Worm (Caenorhabditis elegans) whole organism, L2 larva: ENCODE results near the gene W04H10.2.

Experiments used
- ama-1 ChIP-seq: fragments of 150-350 bp; optimal IDR thresholded peaks from 2 replicates; lab custom pipeline; 2018; ENCODE audit warnings: inconsistent platforms
- dmd-4 ChIP-seq: sonication (generic microtip); optimal IDR thresholded peaks from 2 replicates; lab custom pipeline; 2017; ENCODE audit warnings: missing biosample characterization, missing genetic modification characterization
- egl-27 ChIP-seq: sonication (generic microtip); optimal IDR thresholded peaks from 3 replicates; lab custom pipeline; 2017; ENCODE audit warnings: missing biosample characterization, missing genetic modification reagents, missing genetic modification characterization
- lin-13 ChIP-seq: fragments of 150-350 bp; optimal IDR thresholded peaks from 2 replicates; lab custom pipeline; 2014; ENCODE audit warnings: missing biosample characterization, missing genetic modification reagents, missing genetic modification characterization
- lsy-2 ChIP-seq, 2 experiments: fragments of 150-350 bp in 1 of 2; sonication (generic microtip) in 1 of 2; optimal IDR thresholded peaks; 2 replicates each; lab custom pipeline; 2014 to 2017; ENCODE audit warnings: missing biosample characterization in 2 of 2, missing genetic modification characterization in 2 of 2
- mbf-1 ChIP-seq: sonication (generic microtip); optimal IDR thresholded peaks from 2 replicates; lab custom pipeline; 2017; ENCODE audit warnings: missing biosample characterization, missing genetic modification characterization
- mdl-1 ChIP-seq, 2 experiments: fragments of 150-350 bp in 1 of 2; sonication (generic microtip) in 1 of 2; optimal IDR thresholded peaks; 2 replicates each; lab custom pipeline; 2017; ENCODE audit warnings: missing biosample characterization in 2 of 2, missing genetic modification characterization in 2 of 2
- nhr-237 ChIP-seq: fragments of 150-350 bp; optimal IDR thresholded peaks from 2 replicates; lab custom pipeline; 2014; ENCODE audit warnings: missing biosample characterization, missing genetic modification characterization
- nhr-6 ChIP-seq: fragments of 150-350 bp; optimal IDR thresholded peaks from 2 replicates; lab custom pipeline; 2014; ENCODE audit warnings: missing biosample characterization, missing genetic modification characterization
- nhr-77 ChIP-seq: fragments of 150-350 bp; optimal IDR thresholded peaks from 2 replicates; lab custom pipeline; 2014; ENCODE audit warnings: missing biosample characterization, missing genetic modification characterization
- skn-1 ChIP-seq: sonication (generic microtip); optimal IDR thresholded peaks from 2 replicates; lab custom pipeline; 2017; ENCODE audit warnings: missing biosample characterization, missing genetic modification characterization
- unc-55 ChIP-seq: fragments of 150-350 bp; sonication (generic microtip); optimal IDR thresholded peaks from 3 replicates; lab custom pipeline; 2014; ENCODE audit warnings: missing biosample characterization, missing genetic modification reagents, missing genetic modification characterization
- ztf-4 ChIP-seq: fragments of 150-350 bp; optimal IDR thresholded peaks from 2 replicates; lab custom pipeline; 2014; ENCODE audit warnings: missing biosample characterization, missing genetic modification characterization

DNA sequence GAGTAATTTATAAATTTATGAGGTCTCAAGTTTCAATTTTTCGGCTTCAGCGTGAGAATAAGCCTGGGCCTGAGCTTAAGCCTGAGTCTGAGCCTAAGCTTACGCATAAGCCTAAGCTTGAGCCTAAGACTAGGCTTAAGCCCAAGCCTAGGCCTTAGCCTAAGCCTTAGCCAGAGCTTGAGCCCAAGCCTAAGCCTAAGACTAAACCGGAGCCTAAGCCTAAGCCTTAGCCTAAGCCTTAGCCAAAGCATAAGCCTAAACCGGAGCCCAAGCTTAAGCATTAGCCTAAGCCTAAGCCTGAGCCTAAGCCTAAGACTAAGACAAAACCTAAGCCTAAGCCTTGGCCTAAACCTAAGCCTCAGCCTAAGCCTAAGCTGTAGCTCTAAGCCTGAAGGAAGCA is 38.4 kb downstream of the W04H10.2 start:
- no peak for TF ChIP-seq mbf-1
- no peak for TF ChIP-seq nhr-77 (tag; lab: Kevin White, UChicago)
- TF ChIP-seq ztf-4 (tag; lab: Kevin White, UChicago) = no peak
- TF ChIP-seq mdl-1 (tag; optimal IDR thresholded peaks at IDR 0.05; lab: Kevin White, UChicago) = no peak
- no peak for TF ChIP-seq nhr-237
- no peak for TF ChIP-seq skn-1 (tag; lab: Kevin White, UChicago)
- TF ChIP-seq dmd-4 (tag; lab: Kevin White, UChicago) = no peak
- TF ChIP-seq lsy-2 (tag; optimal IDR thresholded peaks at IDR 0.05; lab: Kevin White, UChicago) = no peak
- no peak for TF ChIP-seq lin-13 (GFP tag; lab: Kevin White, UChicago)
- no peak for TF ChIP-seq unc-55 (GFP tag; lab: Kevin White, UChicago)
- no peak for TF ChIP-seq ama-1 (lab: Kevin White, UChicago)
- TF ChIP-seq egl-27 = no peak
- no peak for TF ChIP-seq nhr-6 (tag; lab: Kevin White, UChicago)
